Worm (Caenorhabditis elegans): ENCODE measurements around the gene srw-107.

srw-107 gene

ce11 chrV:532046-532445 is 10.6 kb upstream of the srw-107 start, which contains the start of gene nhr-58 (continued):
- TF ChIP-seq T07F8.4 (tag; optimal IDR thresholded peaks at IDR 0.05) (no peak), atf-7 (tag; optimal IDR thresholded peaks at IDR 0.05) (peak; percentile 36), ztf-26 (tag; optimal IDR thresholded peaks at IDR 0.05) (no peak), bed-1 (GFP tag; IDR thresholded peaks at IDR 0.05) (no peak), ccch-3 (GFP tag; optimal IDR thresholded peaks at IDR 0.05) (no peak), dox-1 (GFP tag; IDR thresholded peaks at IDR 0.05) (0 out of 2 replicates have a peak, but pooled peaks have one; percentile 16), attf-5 (GFP tag; optimal IDR thresholded peaks at IDR 0.05) (peak; percentile 59), nhr-90 (tag; optimal IDR thresholded peaks at IDR 0.05) (no peak), hmg-20 (GFP tag; IDR thresholded peaks at IDR 0.05) (no peak), zfh-2 (GFP tag; conservative IDR thresholded peaks at IDR 0.05) (no peak), D2030.7 (GFP tag; IDR thresholded peaks at IDR 0.05) (no peak), nhr-80 (tag; optimal IDR thresholded peaks at IDR 0.05) (peak; percentile 79), F10E7.11 (tag; optimal IDR thresholded peaks at IDR 0.05) (no peak), hmg-1.2 (GFP tag; IDR thresholded peaks at IDR 0.05) (peak; percentile 37; the same call in 1 of the 2 replicates), hrde-1 (tag; optimal IDR thresholded peaks at IDR 0.05; ENCODE audit: borderline replicate concordance) (no peak), K12H6.12 (tag; optimal IDR thresholded peaks at IDR 0.05) (no peak), tlf-1 (GFP tag; optimal IDR thresholded peaks at IDR 0.05) (no peak)

ce11 chrV:527602-528001 is 6.2 kb upstream of the srw-107 start, which contains the start of gene srw-108:
Gene srw-108 (plus strand): TSS chrV:527902.
- no peak for TF ChIP-seq snpc-3.4 (tag; optimal IDR thresholded peaks at IDR 0.05)
- no peak for TF ChIP-seq hmg-1.2 (GFP tag; IDR thresholded peaks at IDR 0.05)
- TF ChIP-seq repo-1 (tag; optimal IDR thresholded peaks at IDR 0.05): no peak
- no peak for TF ChIP-seq pha-4 (tag; optimal IDR thresholded peaks at IDR 0.05)
- TF ChIP-seq ztf-28 (GFP tag; IDR thresholded peaks at IDR 0.05): no peak
- TF ChIP-seq hsf-1 (GFP tag; IDR thresholded peaks at IDR 0.05): no peak
- no peak for TF ChIP-seq pbrm-1 (GFP tag; IDR thresholded peaks at IDR 0.05)
- no peak for TF ChIP-seq lin-40 (tag; optimal IDR thresholded peaks at IDR 0.05)
- TF ChIP-seq ekl-4 (GFP tag; IDR thresholded peaks at IDR 0.05): no peak
- no peak for TF ChIP-seq snpc-1.3 (tag; optimal IDR thresholded peaks at IDR 0.05; ENCODE audit: insufficient read depth)
- no peak for TF ChIP-seq B0261.1 (tag; optimal IDR thresholded peaks at IDR 0.05)
- TF ChIP-seq aptf-2 (GFP tag; conservative IDR thresholded peaks at IDR 0.05): no peak
- no peak for TF ChIP-seq Y53G8AR.9 (GFP tag; conservative IDR thresholded peaks at IDR 0.05)
- TF ChIP-seq madf-6 (GFP tag; IDR thresholded peaks at IDR 0.05): no peak
- TF ChIP-seq ceh-100 (GFP tag; IDR thresholded peaks at IDR 0.05): no peak
- no peak for TF ChIP-seq dpff-1 (tag; optimal IDR thresholded peaks at IDR 0.05)

DNA sequence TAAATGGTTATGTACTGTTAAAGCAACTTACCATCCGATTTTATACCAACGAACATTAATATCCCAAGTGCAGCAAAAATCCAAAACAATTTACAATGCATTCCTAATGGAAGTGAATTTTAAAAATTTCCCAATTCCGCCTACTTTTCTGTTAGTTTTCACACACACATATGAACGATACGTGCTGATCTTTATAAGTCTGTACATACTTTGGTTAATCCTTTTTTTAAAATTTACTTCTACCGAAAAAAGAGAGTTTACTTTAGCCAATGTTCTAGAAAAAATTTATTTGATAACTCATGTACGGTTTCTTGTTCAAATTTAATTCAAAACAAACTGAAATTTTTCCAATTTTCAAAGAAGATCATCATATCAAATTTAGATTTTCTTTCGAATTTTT is 3.6 kb upstream of the srw-107 start, which contains the start of gene R11G11.16:
Gene R11G11.16, minus strand, starts transcription at position 101 of the 400 bp plus-strand sequence.
- TF ChIP-seq ZK185.1 (tag; optimal IDR thresholded peaks at IDR 0.05; ENCODE audit: poor library complexity, severe bottlenecking) (no peak), ama-1 (optimal IDR thresholded peaks at IDR 0.05) (no peak), ama-1 (GFP tag; optimal IDR thresholded peaks at IDR 0.05) (no peak), snpc-1.3 (tag; optimal IDR thresholded peaks at IDR 0.05; ENCODE audit: insufficient read depth) (no peak)

DNA sequence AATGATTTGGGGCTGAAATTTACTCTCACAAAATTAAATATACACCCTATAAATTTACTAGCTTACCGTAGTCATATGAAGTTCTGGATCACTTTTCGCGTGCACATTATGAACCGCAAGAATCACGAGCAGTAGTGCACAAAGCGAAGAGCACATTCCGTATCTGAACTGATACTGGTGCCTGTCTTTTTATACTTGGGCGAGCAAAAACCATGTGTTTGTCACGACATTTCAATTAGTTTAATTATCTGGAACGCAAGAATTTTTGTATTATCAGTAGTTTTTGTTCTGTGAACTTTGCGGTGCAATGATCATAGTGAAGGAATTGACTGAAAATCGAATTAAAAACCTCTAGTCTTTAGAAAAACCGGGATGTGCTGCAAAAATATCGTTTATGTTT is 2.6 kb upstream of the srw-107 start, which contains the start of gene lipl-3:
Gene lipl-3, minus strand, starts transcription at position 161 of the 400 bp plus-strand sequence.
- TF ChIP-seq nhr-80 (tag; optimal IDR thresholded peaks at IDR 0.05) (peak; percentile 30), snpc-1.3 (tag; optimal IDR thresholded peaks at IDR 0.05; ENCODE audit: insufficient read depth) (no peak)

All from whole organism, young adult.